Worm (Caenorhabditis elegans) whole organism, early embryonic: ENCODE results near the gene str-228.

Source experiments
- B0310.2 ChIP-seq: sonication (generic microtip); optimal IDR thresholded peaks from 2 replicates; lab custom pipeline; 2016; ENCODE audit warnings: mild to moderate bottlenecking, missing genetic modification characterization, missing compliant biosample characterization
- F13C5.2 ChIP-seq: sonication (generic microtip); optimal IDR thresholded peaks from 2 replicates; lab custom pipeline; 2017; ENCODE audit warnings: mild to moderate bottlenecking, missing genetic modification characterization, inconsistent platforms, missing compliant biosample characterization
- aly-1 ChIP-seq: sonication (generic microtip); optimal IDR thresholded peaks from 2 replicates; lab custom pipeline; 2016; ENCODE audit warnings: missing genetic modification characterization, missing compliant biosample characterization
- ama-1 ChIP-seq: fragments of 150-350 bp; optimal IDR thresholded peaks from 2 replicates; lab custom pipeline; 2014
- ceh-13 ChIP-seq: fragments of 200-800 bp; sonication (Bioruptor generic); optimal IDR thresholded peaks from 2 replicates; lab custom pipeline; 2018; ENCODE audit warnings: mild to moderate bottlenecking, missing genetic modification characterization, missing compliant biosample characterization
- ceh-36 ChIP-seq: sonication (generic microtip); optimal IDR thresholded peaks from 2 replicates; lab custom pipeline; 2016; ENCODE audit warnings: missing genetic modification characterization, inconsistent platforms, missing compliant biosample characterization
- ets-7 ChIP-seq: sonication (generic microtip); optimal IDR thresholded peaks from 2 replicates; lab custom pipeline; 2016; ENCODE audit warnings: missing genotype, missing genetic modification characterization, missing compliant biosample characterization
- flt-1 ChIP-seq: fragments of 200-800 bp; sonication (Bioruptor generic); IDR thresholded peaks from 2 replicates; pipeline ENCODE4 v1.3.6; 2022; ENCODE audit warnings: missing genetic modification characterization, missing compliant biosample characterization
- hmbx-1 ChIP-seq: sonication (generic microtip); optimal IDR thresholded peaks from 2 replicates; lab custom pipeline; 2016; ENCODE audit warnings: mild to moderate bottlenecking, missing genetic modification characterization, missing compliant biosample characterization
- hmg-4 ChIP-seq: fragments of 200-800 bp; sonication (Bioruptor generic); optimal IDR thresholded peaks from 2 replicates; lab custom pipeline; 2018; ENCODE audit warnings: mild to moderate bottlenecking, missing genetic modification characterization, missing compliant biosample characterization
- hnd-1 ChIP-seq: sonication (generic microtip); optimal IDR thresholded peaks from 2 replicates; lab custom pipeline; 2016; ENCODE audit warnings: missing genetic modification characterization, missing compliant biosample characterization
- pes-1 ChIP-seq: fragments of 200-800 bp; sonication (Bioruptor generic); IDR thresholded peaks from 2 replicates; pipeline ENCODE4 v1.3.6; 2022; ENCODE audit warnings: missing genetic modification reagents, missing genetic modification characterization, missing compliant biosample characterization
- scrt-1 ChIP-seq: fragments of 200-800 bp; sonication (Bioruptor generic); IDR thresholded peaks from 2 replicates; pipeline ENCODE4 v1.3.6; 2022; ENCODE audit warnings: missing genetic modification characterization, missing compliant biosample characterization
- sea-1 ChIP-seq: fragments of 200-800 bp; sonication (Bioruptor generic); conservative IDR thresholded peaks from 2 replicates; pipeline ENCODE4 v1.3.6; 2022; ENCODE audit warnings: missing genetic modification characterization, missing compliant biosample characterization
- tbx-11 ChIP-seq: fragments of 200-800 bp; sonication (Bioruptor generic); IDR thresholded peaks from 2 replicates; pipeline ENCODE4 v1.3.6; 2022; ENCODE audit warnings: missing genetic modification characterization, missing compliant biosample characterization
- tbx-37 ChIP-seq: fragments of 200-800 bp; sonication (Bioruptor generic); conservative IDR thresholded peaks from 2 replicates; pipeline ENCODE4 v1.3.6; 2022; ENCODE audit warnings: missing genetic modification reagents, missing genetic modification characterization, missing compliant biosample characterization
- tra-4 ChIP-seq: sonication (generic microtip); optimal IDR thresholded peaks from 2 replicates; lab custom pipeline; 2017; ENCODE audit warnings: missing genetic modification characterization, missing compliant biosample characterization

str-228 gene

ce11 chrV:3509878-3510277 is at the start of gene str-228:
Gene str-228, plus strand, starts transcription at chrV:3510178.
- TF ChIP-seq B0310.2 (tag; lab: Kevin White, UChicago) (no peak), ceh-13 (no peak), hnd-1 (tag; lab: Kevin White, UChicago) (no peak), ama-1 (lab: Kevin White, UChicago) (no peak), tra-4 (tag; lab: Kevin White, UChicago) (no peak), pes-1 (GFP tag; lab: Robert Waterston, UW) (no peak)

ce11 chrV:3463514-3463913 is 46.5 kb upstream of the str-228 start, which contains the start of gene slc-28.1:
Gene slc-28.1, plus strand, starts transcription at chrV:3463814.
- TF ChIP-seq aly-1: no peak
- TF ChIP-seq hnd-1 (tag; lab: Kevin White, UChicago): no peak
- TF ChIP-seq flt-1: no peak
- no peak for TF ChIP-seq pes-1 (GFP tag; lab: Robert Waterston, UW)
- TF ChIP-seq tra-4 (tag; lab: Kevin White, UChicago): no peak
- TF ChIP-seq ama-1 (lab: Kevin White, UChicago): no peak
- TF ChIP-seq tbx-37 (GFP tag; lab: Robert Waterston, UW): no peak
- no peak for TF ChIP-seq sea-1 (GFP tag; lab: Robert Waterston, UW)
- no peak for TF ChIP-seq F13C5.2

- TF ChIP-seq hmg-4 (no peak), F13C5.2 (no peak), scrt-1 (GFP tag; lab: Robert Waterston, UW) (no peak), B0310.2 (tag; lab: Kevin White, UChicago) (no peak), ceh-13 (no peak), tra-4 (tag; lab: Kevin White, UChicago) (no peak), ets-7 (tag; lab: Kevin White, UChicago) (no peak), aly-1 (no peak), flt-1 (no peak), pes-1 (GFP tag; lab: Robert Waterston, UW) (no peak), ama-1 (lab: Kevin White, UChicago) (no peak), hnd-1 (tag; lab: Kevin White, UChicago) (no peak), ceh-36 (tag; lab: Kevin White, UChicago) (no peak), tbx-11 (GFP tag; lab: Robert Waterston, UW) (no peak), tbx-37 (GFP tag; lab: Robert Waterston, UW) (no peak)
These were observed 45.1 kb upstream of the str-228 start for ce11 chrV:3464897-3465296.

- TF ChIP-seq tbx-11 (GFP tag; lab: Robert Waterston, UW): no peak
- no peak for TF ChIP-seq sea-1 (GFP tag; lab: Robert Waterston, UW)
- no peak for TF ChIP-seq B0310.2 (tag; lab: Kevin White, UChicago)
- no peak for TF ChIP-seq ceh-36 (tag; lab: Kevin White, UChicago)
- no peak for TF ChIP-seq ama-1 (lab: Kevin White, UChicago)
- no peak for TF ChIP-seq flt-1
- no peak for TF ChIP-seq ceh-13
- TF ChIP-seq scrt-1 (GFP tag; lab: Robert Waterston, UW): no peak
- TF ChIP-seq hmbx-1: no peak
These were observed 41.5 kb upstream of the str-228 start, which contains the start of gene gst-33 for ce11 chrV:3468436-3468835. Gene gst-33, minus strand, starts transcription at chrV:3468562.

- TF ChIP-seq hmbx-1 (no peak), tbx-11 (GFP tag; lab: Robert Waterston, UW) (no peak), ceh-36 (tag; lab: Kevin White, UChicago) (no peak), tra-4 (tag; lab: Kevin White, UChicago) (no peak), F13C5.2 (no peak), ets-7 (tag; lab: Kevin White, UChicago) (no peak), tbx-37 (GFP tag; lab: Robert Waterston, UW) (no peak), hmg-4 (no peak), pes-1 (GFP tag; lab: Robert Waterston, UW) (no peak), scrt-1 (GFP tag; lab: Robert Waterston, UW) (no peak), hnd-1 (tag; lab: Kevin White, UChicago) (no peak), ama-1 (lab: Kevin White, UChicago) (no peak), sea-1 (GFP tag; lab: Robert Waterston, UW) (no peak), flt-1 (no peak), ceh-13 (no peak), B0310.2 (tag; lab: Kevin White, UChicago) (no peak), aly-1 (no peak)
These were observed 39.2 kb upstream of the str-228 start, which contains the start of gene srbc-29 for ce11 chrV:3470782-3471181. Gene srbc-29, minus strand, starts transcription at chrV:3470882.

- TF ChIP-seq sea-1 (GFP tag; lab: Robert Waterston, UW) (no peak), hmbx-1 (no peak), hmg-4 (no peak), ama-1 (lab: Kevin White, UChicago) (no peak), hnd-1 (tag; lab: Kevin White, UChicago) (no peak)
These were observed 35.0 kb upstream of the str-228 start, which contains the start of gene oac-2 for ce11 chrV:3475021-3475420. Gene oac-2, minus strand, starts transcription at chrV:3475121.

DNA sequence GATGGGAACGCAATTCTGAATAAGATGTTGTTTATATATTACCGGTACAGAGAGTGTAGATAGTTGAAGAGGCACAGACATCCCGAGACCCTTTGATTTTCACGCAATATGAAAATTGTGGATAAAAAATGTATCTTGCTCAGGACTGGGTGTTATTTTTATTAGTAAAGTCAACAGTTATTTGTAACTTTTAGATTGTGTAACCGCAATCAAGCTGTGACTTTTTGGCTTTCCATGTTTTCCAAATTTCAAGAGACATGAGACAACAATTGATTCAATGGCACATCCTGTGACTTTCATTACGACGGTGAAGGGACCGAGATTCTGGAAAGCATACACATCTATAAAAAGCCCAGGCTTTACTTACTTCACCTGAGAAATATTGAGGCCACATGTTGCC is 33.8 kb upstream of the str-228 start:
- TF ChIP-seq ama-1 (lab: Kevin White, UChicago) (no peak), tbx-37 (GFP tag; lab: Robert Waterston, UW) (no peak), ceh-13 (no peak), tbx-11 (GFP tag; lab: Robert Waterston, UW) (no peak), ceh-36 (tag; lab: Kevin White, UChicago) (no peak), sea-1 (GFP tag; lab: Robert Waterston, UW) (no peak), B0310.2 (tag; lab: Kevin White, UChicago) (no peak), flt-1 (no peak), ets-7 (tag; lab: Kevin White, UChicago) (no peak), tra-4 (tag; lab: Kevin White, UChicago) (no peak), hmbx-1 (no peak), hnd-1 (tag; lab: Kevin White, UChicago) (no peak), hmg-4 (no peak), pes-1 (GFP tag; lab: Robert Waterston, UW) (no peak), aly-1 (no peak), scrt-1 (GFP tag; lab: Robert Waterston, UW) (no peak), F13C5.2 (no peak)
